Fruit fly (Drosophila melanogaster) whole organism, embryonic: ENCODE measurements around the gene CG43798.
A peak's percentile ranks its signal among the peaks of the same experiment; 100 is the strongest.

Experiments
- Antp ChIP-seq: fragments of 200-800 bp; sonication (Bioruptor generic); optimal IDR thresholded peaks from 3 replicates; lab custom pipeline; 2016; ENCODE audit warnings: missing biosample characterization, missing genetic modification characterization
- Atf3 ChIP-seq: fragments of 200-800 bp; sonication (Bioruptor generic); optimal IDR thresholded peaks from 3 replicates; lab custom pipeline; 2016; ENCODE audit warnings: missing biosample characterization, missing genetic modification characterization
- Bgb ChIP-seq: fragments of 200-800 bp; sonication (Bioruptor generic); IDR thresholded peaks from 2 replicates; pipeline ENCODE4 v1.3.6; 2022; ENCODE audit warnings: missing biosample characterization, missing genetic modification characterization; ENCODE audit not compliant: partially characterized antibody
- BtbVII ChIP-seq: fragments of 200-800 bp; sonication (Bioruptor generic); optimal IDR thresholded peaks from 3 replicates; lab custom pipeline; 2017; ENCODE audit warnings: missing biosample characterization, mild to moderate bottlenecking, missing genetic modification characterization
- CG10267 ChIP-seq: fragments of 200-800 bp; sonication (Bioruptor generic); optimal IDR thresholded peaks from 2 replicates; lab custom pipeline; 2018; ENCODE audit warnings: missing biosample characterization, mild to moderate bottlenecking, missing genetic modification characterization, moderate library complexity
- CG10654 ChIP-seq: fragments of 200-800 bp; sonication (Bioruptor generic); optimal IDR thresholded peaks from 2 replicates; lab custom pipeline; 2016; ENCODE audit warnings: missing biosample characterization, missing genetic modification characterization
- CG2120 ChIP-seq: fragments of 200-800 bp; sonication (Bioruptor generic); optimal IDR thresholded peaks from 3 replicates; lab custom pipeline; 2016; ENCODE audit warnings: missing biosample characterization, missing genetic modification characterization
- CG2712 ChIP-seq: fragments of 200-800 bp; optimal IDR thresholded peaks from 3 replicates; lab custom pipeline; 2019; ENCODE audit warnings: missing biosample characterization, mild to moderate bottlenecking, missing genetic modification characterization, moderate library complexity
- CG30020 ChIP-seq: fragments of 200-800 bp; optimal IDR thresholded peaks from 2 replicates; lab custom pipeline; 2019; ENCODE audit warnings: missing biosample characterization, mild to moderate bottlenecking, missing genetic modification characterization, moderate library complexity
- CG32532 ChIP-seq: fragments of 200-800 bp; sonication (Bioruptor generic); IDR thresholded peaks from 2 replicates; pipeline ENCODE4 v1.3.6; 2022; ENCODE audit warnings: missing biosample characterization, missing genetic modification characterization
- CG34224 ChIP-seq: fragments of 200-800 bp; sonication (Bioruptor generic); IDR thresholded peaks from 3 replicates; pipeline ENCODE4 v1.3.6; 2022; ENCODE audit warnings: missing biosample characterization, missing genetic modification characterization; ENCODE audit not compliant: partially characterized antibody
- CG34422 ChIP-seq: fragments of 200-800 bp; sonication (Bioruptor generic); IDR thresholded peaks from 3 replicates; pipeline ENCODE4 v1.3.6; 2022; ENCODE audit warnings: missing biosample characterization, missing genetic modification characterization
- CG5180 ChIP-seq: fragments of 200-800 bp; sonication (Bioruptor generic); optimal IDR thresholded peaks from 3 replicates; lab custom pipeline; 2017; ENCODE audit warnings: missing biosample characterization, missing genetic modification characterization, mild to moderate bottlenecking, moderate library complexity, missing genetic modification reagents
- CG6791 ChIP-seq: fragments of 200-800 bp; sonication (Bioruptor generic); IDR thresholded peaks from 3 replicates; pipeline ENCODE4 v1.3.6; 2022; ENCODE audit warnings: missing biosample characterization, missing genetic modification characterization; ENCODE audit not compliant: partially characterized antibody
- CG6854 ChIP-seq: fragments of 200-800 bp; sonication (Bioruptor generic); optimal IDR thresholded peaks from 3 replicates; lab custom pipeline; 2017; ENCODE audit warnings: missing biosample characterization, mild to moderate bottlenecking, missing genetic modification characterization
- CG7963 ChIP-seq: fragments of 200-800 bp; sonication (Bioruptor generic); IDR thresholded peaks from 3 replicates; pipeline ENCODE4 v1.3.6; 2022; ENCODE audit warnings: missing biosample characterization, missing genetic modification characterization; ENCODE audit not compliant: partially characterized antibody
- CG9437 ChIP-seq: fragments of 200-800 bp; sonication (Bioruptor generic); optimal IDR thresholded peaks from 2 replicates; lab custom pipeline; 2018; ENCODE audit warnings: missing biosample characterization, mild to moderate bottlenecking, missing genetic modification characterization
- CG9932 ChIP-seq: fragments of 200-800 bp; sonication (Bioruptor generic); IDR thresholded peaks from 2 replicates; pipeline ENCODE4 v1.3.6; 2022; ENCODE audit warnings: missing biosample characterization, missing genetic modification characterization
- CHES-1-like ChIP-seq: fragments of 200-800 bp; sonication (Bioruptor generic); optimal IDR thresholded peaks from 2 replicates; lab custom pipeline; 2016; ENCODE audit warnings: missing biosample characterization, missing genetic modification characterization
- Dfd ChIP-seq, 2 experiments: fragments of >200 bp; optimal IDR thresholded peaks; 2 replicates each; lab custom pipeline; 2017; ENCODE audit warnings: missing biosample characterization in 2 of 2, missing genetic modification characterization in 2 of 2
- Elba2 ChIP-seq: fragments of 200-800 bp; sonication (Bioruptor generic); optimal IDR thresholded peaks from 3 replicates; lab custom pipeline; 2016; ENCODE audit warnings: missing biosample characterization, missing genetic modification characterization
- Ets65A ChIP-seq: fragments of 200-800 bp; sonication (Bioruptor generic); peaks from one replicate; lab custom pipeline; 2016; ENCODE audit warnings: missing biosample characterization, missing genetic modification characterization
- Hr51 ChIP-seq, 2 experiments: fragments of 200-800 bp; sonication (Bioruptor generic); optimal IDR thresholded peaks; 2 replicates in 1 of 2; 3 replicates in 1 of 2; lab custom pipeline; 2016 to 2018; ENCODE audit warnings: missing biosample characterization in 2 of 2, missing genetic modification characterization in 2 of 2, mild to moderate bottlenecking in 1 of 2, moderate library complexity in 1 of 2
- Hr78 ChIP-seq, 2 experiments: fragments of 200-800 bp in 1 of 2; fragments of >200 bp in 1 of 2; sonication (Bioruptor generic) in 1 of 2; optimal IDR thresholded peaks; 2 replicates each; lab custom pipeline; 2017 to 2019; ENCODE audit warnings: missing biosample characterization in 2 of 2, missing genetic modification characterization in 2 of 2, mild to moderate bottlenecking in 1 of 2, moderate library complexity in 1 of 2
- Jarid2 ChIP-seq: fragments of 200-800 bp; sonication (Bioruptor generic); optimal IDR thresholded peaks from 3 replicates; lab custom pipeline; 2017; ENCODE audit warnings: mild to moderate bottlenecking, missing biosample characterization, missing genetic modification reagents, missing genetic modification characterization
- Mad ChIP-seq: fragments of 200-800 bp; sonication (Bioruptor generic); optimal IDR thresholded peaks from 2 replicates; lab custom pipeline; 2016; ENCODE audit warnings: missing biosample characterization, missing genetic modification characterization
- Opbp ChIP-seq: fragments of 200-800 bp; sonication (Bioruptor generic); IDR thresholded peaks from 3 replicates; pipeline ENCODE4 v1.3.6; 2022; ENCODE audit warnings: missing biosample characterization, missing genetic modification characterization; ENCODE audit not compliant: partially characterized antibody
- Rfx ChIP-seq: fragments of 200-800 bp; sonication (Bioruptor generic); IDR thresholded peaks from 2 replicates; pipeline ENCODE4 v1.3.6; 2022; ENCODE audit warnings: missing biosample characterization, missing genetic modification characterization
- Trl ChIP-seq, 3 experiments: fragments of >200 bp in 2 of 3; fragments of 200-800 bp in 1 of 3; sonication (Bioruptor generic) in 1 of 3; optimal IDR thresholded peaks; 2 replicates in 1 of 3; 3 replicates in 2 of 3; lab custom pipeline; 2016 to 2017; ENCODE audit warnings: missing biosample characterization in 1 of 3, missing genetic modification characterization in 1 of 3
- ara ChIP-seq: fragments of 200-800 bp; sonication (Bioruptor generic); IDR thresholded peaks from 2 replicates; pipeline ENCODE4 v1.3.6; 2022; ENCODE audit warnings: missing biosample characterization, missing genetic modification characterization
- bigmax ChIP-seq: fragments of 200-800 bp; sonication (Bioruptor generic); optimal IDR thresholded peaks from 2 replicates; lab custom pipeline; 2018; ENCODE audit warnings: missing biosample characterization, mild to moderate bottlenecking, missing genetic modification characterization
- chinmo ChIP-seq: fragments of 200-800 bp; sonication (Bioruptor generic); IDR thresholded peaks from 4 replicates; pipeline ENCODE4 v1.3.6; 2022; ENCODE audit warnings: missing biosample characterization, missing genetic modification characterization; ENCODE audit not compliant: partially characterized antibody
- cwo ChIP-seq: fragments of 200-800 bp; sonication (Bioruptor generic); optimal IDR thresholded peaks from 3 replicates; lab custom pipeline; 2017; ENCODE audit warnings: missing biosample characterization, missing genetic modification characterization, mild to moderate bottlenecking, moderate library complexity, missing genetic modification reagents
- ftz-f1 ChIP-seq: fragments of 200-800 bp; sonication (Bioruptor generic); optimal IDR thresholded peaks from 2 replicates; lab custom pipeline; 2016; ENCODE audit warnings: missing biosample characterization, missing genetic modification characterization
- kni ChIP-seq: fragments of 200-800 bp; sonication (Bioruptor generic); optimal IDR thresholded peaks from 3 replicates; lab custom pipeline; 2017; ENCODE audit warnings: mild to moderate bottlenecking, missing biosample characterization, missing genetic modification reagents, missing genetic modification characterization
- mam ChIP-seq: fragments of 200-800 bp; sonication (Bioruptor generic); optimal IDR thresholded peaks from 3 replicates; lab custom pipeline; 2016; ENCODE audit warnings: missing biosample characterization, missing genetic modification characterization
- mld ChIP-seq: fragments of 200-800 bp; sonication (Bioruptor generic); IDR thresholded peaks from 3 replicates; pipeline ENCODE4 v1.3.6; 2022; ENCODE audit warnings: missing biosample characterization, missing genetic modification characterization; ENCODE audit not compliant: partially characterized antibody
- oc ChIP-seq: fragments of 200-800 bp; sonication (Bioruptor generic); optimal IDR thresholded peaks from 2 replicates; lab custom pipeline; 2018; ENCODE audit warnings: missing biosample characterization, mild to moderate bottlenecking, missing genetic modification characterization, moderate library complexity
- row ChIP-seq: fragments of 200-800 bp; sonication (Bioruptor generic); IDR thresholded peaks from 3 replicates; pipeline ENCODE4 v1.3.6; 2022; ENCODE audit warnings: missing biosample characterization, missing genetic modification characterization
- sima ChIP-seq: fragments of 200-800 bp; sonication (Bioruptor generic); optimal IDR thresholded peaks from 2 replicates; lab custom pipeline; 2016; ENCODE audit warnings: missing biosample characterization, missing genetic modification characterization
- slou ChIP-seq: fragments of 200-800 bp; sonication (Bioruptor generic); optimal IDR thresholded peaks from 3 replicates; lab custom pipeline; 2016; ENCODE audit warnings: missing biosample characterization, missing genetic modification characterization
- sr ChIP-seq: fragments of 200-800 bp; sonication (Bioruptor generic); IDR thresholded peaks from 3 replicates; pipeline ENCODE4 v1.3.6; 2022; ENCODE audit warnings: missing biosample characterization, missing genetic modification characterization
- trh ChIP-seq: fragments of 200-800 bp; sonication (Bioruptor generic); optimal IDR thresholded peaks from 2 replicates; lab custom pipeline; 2016; ENCODE audit warnings: missing biosample characterization, missing genetic modification characterization
- unpg ChIP-seq: fragments of 200-800 bp; sonication (Bioruptor generic); optimal IDR thresholded peaks from 3 replicates; lab custom pipeline; 2018; ENCODE audit warnings: missing biosample characterization, mild to moderate bottlenecking, missing genetic modification characterization, moderate library complexity
- vvl ChIP-seq: fragments of 200-800 bp; sonication (Bioruptor generic); IDR thresholded peaks from 2 replicates; pipeline ENCODE4 v1.3.6; 2022; ENCODE audit warnings: missing biosample characterization, missing genetic modification characterization
- wdn ChIP-seq: fragments of 200-800 bp; sonication (Bioruptor generic); IDR thresholded peaks from 2 replicates; pipeline ENCODE4 v1.3.6; 2022; ENCODE audit warnings: missing biosample characterization, missing genetic modification characterization
- z ChIP-seq: fragments of 200-800 bp; sonication (Bioruptor generic); IDR thresholded peaks from 3 replicates; pipeline ENCODE4 v1.3.6; 2022; ENCODE audit warnings: missing biosample characterization, missing genetic modification characterization
- zen2 ChIP-seq: fragments of 200-800 bp; sonication (Bioruptor generic); IDR thresholded peaks from 3 replicates; pipeline ENCODE4 v1.3.6; 2022; ENCODE audit warnings: missing biosample characterization, missing genetic modification characterization; ENCODE audit not compliant: partially characterized antibody

Gene CG43798

DNA sequence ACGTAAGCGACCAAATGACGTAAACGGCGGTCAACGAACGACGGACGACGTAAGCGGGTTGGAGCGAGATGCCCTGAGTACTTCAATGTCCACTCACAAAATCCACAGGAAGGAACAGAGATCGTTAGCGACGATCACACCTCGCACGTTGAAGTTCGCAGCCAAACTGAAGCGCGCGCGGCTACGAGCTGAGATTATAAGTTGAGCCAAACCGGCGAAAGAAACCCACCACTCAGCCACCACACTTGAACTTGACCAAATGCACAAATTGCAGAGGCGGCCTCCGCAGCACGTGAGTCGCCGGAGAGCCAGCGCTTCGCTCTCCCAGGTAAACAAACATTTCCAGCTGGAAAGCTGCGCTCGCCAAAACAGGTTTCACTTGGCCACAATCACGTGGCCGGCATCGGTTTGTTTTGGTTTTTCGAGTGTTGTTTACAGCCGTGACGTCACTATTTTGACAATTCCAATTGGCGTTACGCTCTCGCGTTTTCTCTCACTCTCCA is 32.7 kb upstream of the CG43798 start, which contains the start of gene dpy:
dpy (minus strand) TSS at position 161 of the 503 bp plus-strand sequence.
- TF ChIP-seq unpg (GFP tag; lab: Kevin White, UChicago): no peak
- TF ChIP-seq wdn: no peak
- TF ChIP-seq vvl (GFP tag; lab: Robert Waterston, UW): peak; percentile 22; the same call in 1 of the 2 replicates
- TF ChIP-seq CG5180 (GFP tag; lab: Kevin White, UChicago): peak; percentile 36
- TF ChIP-seq CG2120 (GFP tag; lab: Kevin White, UChicago): no peak
- peak; percentile 68 for TF ChIP-seq BtbVII
- TF ChIP-seq Hr78 (GFP tag; optimal IDR thresholded peaks at IDR 0.05; lab: Kevin White, UChicago): peak in 1 of 2 experiments; percentile 25
- TF ChIP-seq mam (GFP tag; lab: Kevin White, UChicago): no peak
- TF ChIP-seq Trl (optimal IDR thresholded peaks at IDR 0.05; lab: Kevin White, UChicago): peak; percentile 59 to 62
- no peak for TF ChIP-seq Trl (GFP tag; optimal IDR thresholded peaks at IDR 0.05; lab: Kevin White, UChicago)
- peak; percentile 13 for TF ChIP-seq Ets65A
- peak; percentile 50; the same call in 1 of the 3 replicates for TF ChIP-seq CG34224 (GFP tag; lab: Robert Waterston, UW)
- no peak for TF ChIP-seq CG10654
- no peak for TF ChIP-seq row
- peak; percentile 20; the same call in 1 of the 3 replicates for TF ChIP-seq zen2 (GFP tag; lab: Robert Waterston, UW)
- peak; percentile 92 for TF ChIP-seq Elba2 (GFP tag; lab: Kevin White, UChicago)
- TF ChIP-seq CG2712 (tag; lab: Kevin White, UChicago): no peak
- TF ChIP-seq mld (GFP tag; lab: Robert Waterston, UW): no peak
- TF ChIP-seq CG9932 (GFP tag; lab: Robert Waterston, UW): 0 out of 2 replicates have a peak, but pooled peaks have one; percentile 26
- TF ChIP-seq Atf3 (GFP tag; lab: Kevin White, UChicago): no peak
- 0 out of 2 replicates have a peak, but pooled peaks have one; percentile 18 for TF ChIP-seq Rfx (GFP tag; lab: Robert Waterston, UW)
- peak; percentile 48 for TF ChIP-seq oc (tag; lab: Kevin White, UChicago)
- TF ChIP-seq sima (GFP tag; lab: Kevin White, UChicago): no peak
- TF ChIP-seq Hr51 (GFP tag; optimal IDR thresholded peaks at IDR 0.05; lab: Kevin White, UChicago): no peak
- peak; percentile 40 for TF ChIP-seq kni
- TF ChIP-seq CG6854 (GFP tag; lab: Kevin White, UChicago): no peak
- TF ChIP-seq CG10267: no peak
- TF ChIP-seq ara (GFP tag; lab: Robert Waterston, UW): 0 out of 2 replicates have a peak, but pooled peaks have one; percentile 6
- peak; percentile 66; the same call in 1 of the 3 replicates for TF ChIP-seq CG34422 (GFP tag; lab: Robert Waterston, UW)
- TF ChIP-seq sr (GFP tag; lab: Robert Waterston, UW): peak; percentile 37; the same call in 1 of the 3 replicates
- peak; percentile 28 for TF ChIP-seq CHES-1-like (GFP tag; lab: Kevin White, UChicago)
- TF ChIP-seq z (GFP tag; lab: Robert Waterston, UW): peak; percentile 82
- peak; percentile 96 for TF ChIP-seq Jarid2 (GFP tag; lab: Kevin White, UChicago)
- TF ChIP-seq slou (GFP tag; lab: Kevin White, UChicago): no peak
- peak; percentile 96 for TF ChIP-seq CG9437
- TF ChIP-seq CG6791 (GFP tag; lab: Robert Waterston, UW): peak; percentile 47; the same call in 1 of the 3 replicates
- 0 out of 3 replicates have a peak, but pooled peaks have one; percentile 37 for TF ChIP-seq Opbp (GFP tag; lab: Robert Waterston, UW)
- TF ChIP-seq Antp (GFP tag; lab: Kevin White, UChicago): no peak
- peak; percentile 5 for TF ChIP-seq ftz-f1 (GFP tag; lab: Kevin White, UChicago)
- peak; percentile 98 for TF ChIP-seq cwo
- TF ChIP-seq CG32532 (GFP tag; lab: Robert Waterston, UW): no peak
- TF ChIP-seq chinmo (GFP tag; lab: Robert Waterston, UW): peak; percentile 99
- peak; percentile 34; the same call in 1 of the 2 replicates for TF ChIP-seq Bgb
- TF ChIP-seq bigmax (GFP tag; lab: Kevin White, UChicago): no peak
- no peak for TF ChIP-seq Mad
- TF ChIP-seq CG7963: 0 out of 3 replicates have a peak, but pooled peaks have one; percentile 23
- no peak for TF ChIP-seq Dfd (GFP tag; optimal IDR thresholded peaks at IDR 0.05; lab: Kevin White, UChicago)
- TF ChIP-seq trh (GFP tag; lab: Kevin White, UChicago): no peak
- TF ChIP-seq CG30020 (tag; lab: Kevin White, UChicago): no peak
